Fruit fly (Drosophila melanogaster): Measurements from ENCODE around the gene CG32277.

CG32277 gene

dm6 chr3L:3164951-3165350, 40.3 kb downstream of the CG32277 start, which contains the start of gene CG32280:
CG32280 (plus strand) TSS chr3L:3165181.
- TF ChIP-seq CG12605 (GFP tag; IDR thresholded peaks at IDR 0.05) (no peak), CG8159 (tag; optimal IDR thresholded peaks at IDR 0.05) (no peak), Pif1A (GFP tag; optimal IDR thresholded peaks at IDR 0.05) (no peak), Ets98B (GFP tag; IDR thresholded peaks at IDR 0.05) (0 out of 2 replicates have a peak, but pooled peaks have one; percentile 19), rn (GFP tag; IDR thresholded peaks at IDR 0.05) (no peak), gl (tag; optimal IDR thresholded peaks at IDR 0.05) (no peak), CG10348 (GFP tag; IDR thresholded peaks at IDR 0.05) (no peak), fd96Ca (GFP tag; IDR thresholded peaks at IDR 0.05) (peak; percentile 34; the same call in 1 of the 3 replicates), CG4496 (GFP tag; IDR thresholded peaks at IDR 0.05) (0 out of 3 replicates have a peak, but pooled peaks have one; percentile 58), Snoo (tag; optimal IDR thresholded peaks at IDR 0.05) (no peak), CG14655 (GFP tag; optimal IDR thresholded peaks at IDR 0.05) (no peak), CG15710 (tag; optimal IDR thresholded peaks at IDR 0.05) (no peak), CG8301 (tag; optimal IDR thresholded peaks at IDR 0.05) (no peak), Pif1B (GFP tag; optimal IDR thresholded peaks at IDR 0.05) (no peak), EcR (GFP tag; optimal IDR thresholded peaks at IDR 0.05) (no peak), CG32121 (GFP tag; IDR thresholded peaks at IDR 0.05) (0 out of 2 replicates have a peak, but pooled peaks have one; percentile 37), CG13204 (GFP tag; optimal IDR thresholded peaks at IDR 0.05) (no peak), CG34367 (tag; optimal IDR thresholded peaks at IDR 0.05) (no peak), CG9948 (tag; optimal IDR thresholded peaks at IDR 0.05) (no peak), D1 (tag; optimal IDR thresholded peaks at IDR 0.05) (no peak), CG17806 (tag; optimal IDR thresholded peaks at IDR 0.05) (no peak)

DNA sequence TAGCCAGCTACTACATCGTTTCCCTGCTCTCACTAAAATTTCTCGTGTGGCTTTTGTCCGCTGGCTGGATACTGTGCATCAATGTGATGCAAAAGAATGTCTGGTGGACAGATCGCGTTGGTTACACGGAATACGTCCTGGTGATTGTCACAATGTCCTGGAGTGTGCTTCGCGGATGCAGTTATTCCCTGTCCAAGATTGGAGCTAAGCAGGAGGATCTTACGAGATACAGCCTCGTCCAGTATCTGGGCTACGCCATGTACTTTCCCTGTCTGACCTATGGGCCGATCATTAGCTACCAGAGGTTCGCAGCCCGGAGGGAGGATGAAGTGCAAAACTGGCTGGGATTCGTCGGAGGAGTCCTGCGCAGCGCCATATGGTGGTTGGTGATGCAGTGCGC, 42.7 kb downstream of the CG32277 start:
- TF ChIP-seq Pif1B (GFP tag; optimal IDR thresholded peaks at IDR 0.05) (no peak), Pif1A (GFP tag; optimal IDR thresholded peaks at IDR 0.05) (no peak), fd96Ca (GFP tag; IDR thresholded peaks at IDR 0.05) (no peak), CG13204 (GFP tag; optimal IDR thresholded peaks at IDR 0.05) (no peak), CG10348 (GFP tag; IDR thresholded peaks at IDR 0.05) (no peak), Snoo (tag; optimal IDR thresholded peaks at IDR 0.05) (no peak), CG32121 (GFP tag; IDR thresholded peaks at IDR 0.05) (no peak)

dm6 chr3L:3161968-3162367, 43.3 kb downstream of the CG32277 start, which contains the start of gene rasp:
rasp (plus strand) TSS chr3L:3162180.
- TF ChIP-seq CG13204 (GFP tag; optimal IDR thresholded peaks at IDR 0.05) (no peak), Pif1A (GFP tag; optimal IDR thresholded peaks at IDR 0.05) (no peak), gl (tag; optimal IDR thresholded peaks at IDR 0.05) (no peak), EcR (GFP tag; optimal IDR thresholded peaks at IDR 0.05) (no peak), fd96Ca (GFP tag; IDR thresholded peaks at IDR 0.05) (no peak), CG9948 (tag; optimal IDR thresholded peaks at IDR 0.05) (no peak), CG34367 (tag; optimal IDR thresholded peaks at IDR 0.05) (no peak), CG17806 (tag; optimal IDR thresholded peaks at IDR 0.05) (no peak), CG14655 (GFP tag; optimal IDR thresholded peaks at IDR 0.05) (no peak), Pif1B (GFP tag; optimal IDR thresholded peaks at IDR 0.05) (no peak), CG12605 (GFP tag; IDR thresholded peaks at IDR 0.05) (no peak), CG4496 (GFP tag; IDR thresholded peaks at IDR 0.05) (no peak), Snoo (tag; optimal IDR thresholded peaks at IDR 0.05) (no peak), CG10348 (GFP tag; IDR thresholded peaks at IDR 0.05) (no peak), CG15710 (tag; optimal IDR thresholded peaks at IDR 0.05) (no peak)

dm6 chr3L:3159309-3160194, 45.7 kb downstream of the CG32277 start, which contains the start of the genes ND-30 and CG15812:
ND-30 (minus strand) TSS chr3L:3159578.
CG15812 (plus strand) TSS chr3L:3159991.
- TF ChIP-seq Ets98B (GFP tag; IDR thresholded peaks at IDR 0.05) (no peak), CG14655 (GFP tag; optimal IDR thresholded peaks at IDR 0.05) (no peak), CG15710 (tag; optimal IDR thresholded peaks at IDR 0.05) (peak; percentile 44), EcR (GFP tag; optimal IDR thresholded peaks at IDR 0.05) (no peak), CG34367 (tag; optimal IDR thresholded peaks at IDR 0.05) (no peak), CG8159 (tag; optimal IDR thresholded peaks at IDR 0.05) (no peak)

dm6 chr3L:3157651-3158050, 47.6 kb downstream of the CG32277 start:
- no peak for TF ChIP-seq EcR (GFP tag; optimal IDR thresholded peaks at IDR 0.05)
- no peak for TF ChIP-seq Pif1B (GFP tag; optimal IDR thresholded peaks at IDR 0.05)
- TF ChIP-seq CG9948 (tag; optimal IDR thresholded peaks at IDR 0.05) = no peak
- no peak for TF ChIP-seq CG13204 (GFP tag; optimal IDR thresholded peaks at IDR 0.05)
- TF ChIP-seq CG10348 (GFP tag; IDR thresholded peaks at IDR 0.05) = no peak
- no peak for TF ChIP-seq CG8301 (tag; optimal IDR thresholded peaks at IDR 0.05)
- no peak for TF ChIP-seq CG15710 (tag; optimal IDR thresholded peaks at IDR 0.05)
- TF ChIP-seq Snoo (tag; optimal IDR thresholded peaks at IDR 0.05) = no peak
- TF ChIP-seq CG8159 (tag; optimal IDR thresholded peaks at IDR 0.05) = no peak
- TF ChIP-seq CG34367 (tag; optimal IDR thresholded peaks at IDR 0.05) = no peak
- TF ChIP-seq CG12605 (GFP tag; IDR thresholded peaks at IDR 0.05) = no peak
- no peak for TF ChIP-seq CG17806 (tag; optimal IDR thresholded peaks at IDR 0.05)
- no peak for TF ChIP-seq fd96Ca (GFP tag; IDR thresholded peaks at IDR 0.05)
- TF ChIP-seq rn (GFP tag; IDR thresholded peaks at IDR 0.05) = no peak
- no peak for TF ChIP-seq D1 (tag; optimal IDR thresholded peaks at IDR 0.05)
- no peak for TF ChIP-seq gl (tag; optimal IDR thresholded peaks at IDR 0.05)
- TF ChIP-seq CG14655 (GFP tag; optimal IDR thresholded peaks at IDR 0.05) = no peak
- TF ChIP-seq Pif1A (GFP tag; optimal IDR thresholded peaks at IDR 0.05) = no peak
- no peak for TF ChIP-seq Ets98B (GFP tag; IDR thresholded peaks at IDR 0.05)

Measured in whole organism, pupa.